Worm (Caenorhabditis elegans) whole organism, L4 larva: ENCODE measurements around the gene wrt-5.

ENCODE experiments used
- ceh-28 ChIP-seq: fragments of 150-350 bp; optimal IDR thresholded peaks from 2 replicates; lab custom pipeline; 2014; ENCODE audit warnings: missing biosample characterization, missing genetic modification reagents, missing genetic modification characterization
- ceh-44 ChIP-seq: fragments of 200-800 bp; sonication (Bioruptor generic); IDR thresholded peaks from 2 replicates; pipeline ENCODE4 v1.3.6; 2022; ENCODE audit warnings: missing genetic modification reagents, missing genetic modification characterization, missing compliant biosample characterization
- dmd-6 ChIP-seq: fragments of 200-800 bp; sonication (Bioruptor generic); IDR thresholded peaks from 2 replicates; pipeline ENCODE4 v1.3.6; 2022; ENCODE audit warnings: missing genetic modification reagents, missing genetic modification characterization, missing compliant biosample characterization
- egl-27 ChIP-seq: sonication (generic microtip); optimal IDR thresholded peaks from 3 replicates; lab custom pipeline; 2017; ENCODE audit warnings: missing biosample characterization, missing genetic modification reagents, missing genetic modification characterization
- gei-8 ChIP-seq: fragments of 200-800 bp; sonication (Bioruptor generic); optimal IDR thresholded peaks from 2 replicates; lab custom pipeline; 2018; ENCODE audit warnings: mild to moderate bottlenecking, missing genetic modification characterization, missing compliant biosample characterization
- mdl-1 ChIP-seq, 2 experiments: fragments of 150-350 bp in 1 of 2; sonication (generic microtip) in 1 of 2; optimal IDR thresholded peaks; 2 replicates each; lab custom pipeline; 2014 to 2017; ENCODE audit warnings: missing biosample characterization in 2 of 2, missing genetic modification characterization in 2 of 2
- mxl-2 ChIP-seq: fragments of 200-800 bp; sonication (Bioruptor generic); conservative IDR thresholded peaks from 2 replicates; pipeline ENCODE4 v1.3.6; 2022; ENCODE audit warnings: missing genetic modification reagents, missing genetic modification characterization, missing compliant biosample characterization
- nhr-11 ChIP-seq: fragments of 150-350 bp; optimal IDR thresholded peaks from 2 replicates; lab custom pipeline; 2014; ENCODE audit warnings: missing biosample characterization, missing genetic modification characterization
- nhr-6 ChIP-seq: fragments of 150-350 bp; optimal IDR thresholded peaks from 2 replicates; lab custom pipeline; 2014; ENCODE audit warnings: missing biosample characterization, missing genetic modification characterization
- pqm-1 ChIP-seq: sonication (generic microtip); optimal IDR thresholded peaks from 2 replicates; lab custom pipeline; 2017; ENCODE audit warnings: missing biosample characterization, missing genetic modification characterization
- vab-7 ChIP-seq: fragments of 200-800 bp; sonication (Bioruptor generic); IDR thresholded peaks from 2 replicates; pipeline ENCODE4 v1.3.6; 2022; ENCODE audit warnings: missing genetic modification reagents, missing genetic modification characterization, missing compliant biosample characterization
- ztf-11 ChIP-seq: fragments of 150-350 bp; optimal IDR thresholded peaks from 2 replicates; lab custom pipeline; 2014; ENCODE audit warnings: missing biosample characterization, missing genetic modification characterization

DNA sequence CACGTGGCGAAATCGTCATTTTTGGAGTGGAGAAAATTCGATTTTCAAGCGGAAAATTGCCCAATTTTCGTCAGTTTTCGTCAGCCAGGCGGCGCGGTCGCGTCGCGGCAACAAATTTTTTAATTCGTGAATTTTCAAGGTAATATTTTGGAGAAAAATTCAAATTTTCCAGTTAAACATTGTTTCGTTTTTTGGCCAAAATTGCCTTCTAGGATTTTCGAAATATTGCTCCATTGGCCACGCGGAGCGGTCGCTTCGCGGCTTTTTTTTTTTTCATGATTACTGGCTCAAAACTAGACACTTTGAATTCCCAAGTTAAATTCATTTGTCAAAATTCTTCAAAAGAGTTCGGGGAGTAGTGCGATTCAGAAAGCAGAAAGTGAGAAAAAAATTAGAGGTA lies 3.8 kb downstream of the wrt-5 start:
- TF ChIP-seq mxl-2 (GFP tag; lab: Robert Waterston, UW) (no peak), nhr-6 (tag; lab: Kevin White, UChicago) (no peak), pqm-1 (tag; lab: Kevin White, UChicago) (no peak), nhr-11 (no peak), ceh-44 (GFP tag; lab: Robert Waterston, UW) (no peak), vab-7 (GFP tag; lab: Robert Waterston, UW) (no peak), dmd-6 (GFP tag; lab: Robert Waterston, UW) (no peak), mdl-1 (tag; optimal IDR thresholded peaks at IDR 0.05; lab: Kevin White, UChicago) (no peak), gei-8 (GFP tag; lab: Kevin White, UChicago) (no peak), ceh-28 (no peak), ztf-11 (tag; lab: Kevin White, UChicago) (no peak), egl-27 (tag; lab: Kevin White, UChicago) (no peak)
